Worm (Caenorhabditis elegans) whole organism, L3 larva: ENCODE results near the gene hse-5.

Experiments
- elt-2 ChIP-seq: sonication (generic microtip); optimal IDR thresholded peaks from 2 replicates; lab custom pipeline; 2016; ENCODE audit warnings: missing genetic modification reagents, mild to moderate bottlenecking, missing genetic modification characterization, missing compliant biosample characterization
- fos-1 ChIP-seq: fragments of 150-350 bp; optimal IDR thresholded peaks from 2 replicates; lab custom pipeline; 2014; ENCODE audit warnings: missing biosample characterization, missing genetic modification characterization
- lin-39 ChIP-seq: fragments of 150-350 bp; optimal IDR thresholded peaks from 2 replicates; lab custom pipeline; 2018; ENCODE audit warnings: missing biosample characterization, missing genetic modification reagents, missing genetic modification characterization
- nhr-12 ChIP-seq: fragments of 150-350 bp; optimal IDR thresholded peaks from 2 replicates; lab custom pipeline; 2014; ENCODE audit warnings: missing biosample characterization, missing genetic modification characterization
- nhr-77 ChIP-seq: fragments of 150-350 bp; optimal IDR thresholded peaks from 2 replicates; lab custom pipeline; 2014; ENCODE audit warnings: missing biosample characterization, missing genetic modification characterization
- pqm-1 ChIP-seq: fragments of 150-350 bp; optimal IDR thresholded peaks from 2 replicates; lab custom pipeline; 2017; ENCODE audit warnings: missing biosample characterization, missing genetic modification characterization, inconsistent platforms
- skn-1 ChIP-seq: fragments of 150-350 bp; optimal IDR thresholded peaks from 2 replicates; lab custom pipeline; 2014; ENCODE audit warnings: missing biosample characterization, missing genetic modification characterization
- snpc-4 ChIP-seq: fragments of 150-350 bp; optimal IDR thresholded peaks from 2 replicates; lab custom pipeline; 2014; ENCODE audit warnings: missing biosample characterization, missing genetic modification characterization
- unc-62 ChIP-seq: fragments of 150-350 bp; sonication (generic microtip); optimal IDR thresholded peaks from 4 replicates; lab custom pipeline; 2014; ENCODE audit warnings: missing biosample characterization, missing genetic modification reagents, missing genetic modification characterization

DNA sequence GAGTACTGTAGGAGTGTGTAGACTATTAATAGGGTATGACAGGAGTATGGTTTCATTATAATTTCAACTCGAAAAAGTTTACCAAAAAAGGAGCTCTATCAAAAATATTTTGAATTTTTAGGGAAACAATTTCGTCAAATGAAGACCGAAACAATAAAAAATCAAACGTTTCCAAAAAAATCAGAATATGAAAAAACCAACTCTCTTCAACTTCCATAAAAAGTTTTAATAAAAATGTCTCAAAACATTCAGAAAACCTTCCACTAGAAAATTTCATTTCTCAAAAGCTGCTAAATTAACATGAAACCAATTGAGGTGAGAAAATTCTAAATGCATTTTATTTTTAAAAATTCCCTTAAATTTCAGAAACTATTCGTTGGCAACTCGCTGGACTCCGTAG lies 25.5 kb downstream of the hse-5 start, which contains the start of gene ckb-3:
- TF ChIP-seq lin-39 (no peak), fos-1 (tag; lab: Kevin White, UChicago) (no peak), elt-2 (no peak), nhr-12 (tag; lab: Kevin White, UChicago) (no peak), skn-1 (tag; lab: Kevin White, UChicago) (no peak), nhr-77 (tag; lab: Kevin White, UChicago) (no peak), pqm-1 (tag; lab: Kevin White, UChicago) (no peak), unc-62 (GFP tag; lab: Kevin White, UChicago) (no peak), snpc-4 (tag; lab: Kevin White, UChicago) (no peak)
